Fruit fly (Drosophila melanogaster): ENCODE measurements around the gene CG42399.

dm6 chr2L:117750-118149 is 35.4 kb downstream of the CG42399 start:
- TF ChIP-seq usp (GFP tag; optimal IDR thresholded peaks at IDR 0.05) (no peak), psq (optimal IDR thresholded peaks at IDR 0.05) (no peak), Dll (optimal IDR thresholded peaks at IDR 0.05) (no peak)

Measured in whole organism.